Fruit fly (Drosophila melanogaster) whole organism, adult: Measurements from ENCODE around the gene CG14518.

ENCODE experiments used
- CG7101 ChIP-seq: fragments of 200-800 bp; sonication (Bioruptor generic); optimal IDR thresholded peaks from 2 replicates; lab custom pipeline; 2018; ENCODE audit warnings: missing biosample characterization, mild to moderate bottlenecking, missing genetic modification characterization, moderate library complexity
- Crg-1 ChIP-seq: fragments of 200-800 bp; sonication (Bioruptor generic); optimal IDR thresholded peaks from 2 replicates; lab custom pipeline; 2016; ENCODE audit warnings: missing biosample characterization, missing genetic modification characterization

- TF ChIP-seq CG7101 (tag; lab: Kevin White, UChicago) = no peak
- no peak for TF ChIP-seq Crg-1 (GFP tag; lab: Kevin White, UChicago)
Measured at dm6 chr3R:28998999-28999398, 25.8 kb upstream of the CG14518 start.
